Worm (Caenorhabditis elegans) whole organism, L3 larva: ENCODE results near the gene agmo-1.

Experiments used
- R02D3.7 ChIP-seq: fragments of 150-350 bp; optimal IDR thresholded peaks from 2 replicates; lab custom pipeline; 2014; ENCODE audit warnings: missing biosample characterization, missing genetic modification characterization
- ZK546.5 ChIP-seq: sonication (generic microtip); optimal IDR thresholded peaks from 2 replicates; lab custom pipeline; 2017; ENCODE audit warnings: missing biosample characterization, missing genetic modification characterization
- aly-2 ChIP-seq: fragments of 150-350 bp; optimal IDR thresholded peaks from 2 replicates; lab custom pipeline; 2014; ENCODE audit warnings: missing biosample characterization, missing genetic modification characterization
- ama-1 ChIP-seq: fragments of 150-350 bp; optimal IDR thresholded peaks from 2 replicates; lab custom pipeline; 2018
- ceh-82 ChIP-seq: fragments of 150-350 bp; optimal IDR thresholded peaks from 2 replicates; lab custom pipeline; 2014; ENCODE audit warnings: missing biosample characterization, missing genetic modification characterization
- ceh-9 ChIP-seq: sonication (generic microtip); optimal IDR thresholded peaks from 2 replicates; lab custom pipeline; 2018; ENCODE audit warnings: missing biosample characterization, missing genetic modification characterization
- daf-12 ChIP-seq: fragments of 150-350 bp; optimal IDR thresholded peaks from 2 replicates; lab custom pipeline; 2014; ENCODE audit warnings: missing biosample characterization, missing genetic modification reagents, missing genetic modification characterization
- egl-27 ChIP-seq: sonication (generic microtip); optimal IDR thresholded peaks from 4 replicates; lab custom pipeline; 2017; ENCODE audit warnings: missing biosample characterization, missing genetic modification reagents, missing genetic modification characterization
- egl-5 ChIP-seq: fragments of 150-350 bp; optimal IDR thresholded peaks from 2 replicates; lab custom pipeline; 2017; ENCODE audit warnings: missing biosample characterization, missing genetic modification reagents, missing genetic modification characterization, inconsistent platforms
- elt-1 ChIP-seq: fragments of 150-350 bp; optimal IDR thresholded peaks from 2 replicates; lab custom pipeline; 2014; ENCODE audit warnings: missing biosample characterization, missing genetic modification characterization
- elt-2 ChIP-seq: sonication (generic microtip); optimal IDR thresholded peaks from 2 replicates; lab custom pipeline; 2016; ENCODE audit warnings: missing genetic modification reagents, mild to moderate bottlenecking, missing genetic modification characterization, missing compliant biosample characterization
- elt-3 ChIP-seq, 3 experiments: fragments of 150-350 bp in 1 of 3; sonication (generic microtip) in 2 of 3; optimal IDR thresholded peaks; 2 replicates in 2 of 3; 4 replicates in 1 of 3; lab custom pipeline; 2014 to 2017; ENCODE audit warnings: missing biosample characterization in 3 of 3, missing genetic modification characterization in 3 of 3
- eor-1 ChIP-seq, 2 experiments: fragments of 150-350 bp; optimal IDR thresholded peaks; 2 replicates each; lab custom pipeline; 2014 to 2018; ENCODE audit warnings: missing biosample characterization in 2 of 2, missing genetic modification characterization in 2 of 2
- fkh-10 ChIP-seq: sonication (generic microtip); optimal IDR thresholded peaks from 2 replicates; lab custom pipeline; 2017; ENCODE audit warnings: missing biosample characterization, missing genetic modification reagents, missing genetic modification characterization
- fkh-2 ChIP-seq: fragments of 150-350 bp; optimal IDR thresholded peaks from 2 replicates; lab custom pipeline; 2014; ENCODE audit warnings: missing biosample characterization, missing genetic modification reagents, missing genetic modification characterization
- fos-1 ChIP-seq: fragments of 150-350 bp; optimal IDR thresholded peaks from 2 replicates; lab custom pipeline; 2014; ENCODE audit warnings: missing biosample characterization, missing genetic modification characterization
- hmg-11 ChIP-seq: sonication (generic microtip); optimal IDR thresholded peaks from 2 replicates; lab custom pipeline; 2016; ENCODE audit warnings: missing genetic modification characterization, missing compliant biosample characterization
- jun-1 ChIP-seq: fragments of 150-350 bp; optimal IDR thresholded peaks from 2 replicates; lab custom pipeline; 2014; ENCODE audit warnings: missing biosample characterization, missing genetic modification reagents, missing genetic modification characterization
- lin-15B ChIP-seq: fragments of 150-350 bp; optimal IDR thresholded peaks from 2 replicates; lab custom pipeline; 2014; ENCODE audit warnings: missing biosample characterization, missing genetic modification characterization
- mml-1 ChIP-seq: fragments of 150-350 bp; sonication (generic microtip); optimal IDR thresholded peaks from 3 replicates; lab custom pipeline; 2014; ENCODE audit warnings: missing biosample characterization, missing genetic modification characterization
- nfya-1 ChIP-seq: sonication (generic microtip); optimal IDR thresholded peaks from 2 replicates; lab custom pipeline; 2017; ENCODE audit warnings: missing genetic modification characterization, mild to moderate bottlenecking, missing compliant biosample characterization, antibody characterized with exemption, moderate library complexity; ENCODE audit not compliant: insufficient read depth
- nhr-11 ChIP-seq: fragments of 150-350 bp; optimal IDR thresholded peaks from 2 replicates; lab custom pipeline; 2014; ENCODE audit warnings: missing biosample characterization, missing genetic modification characterization
- nhr-23 ChIP-seq: fragments of 150-350 bp; optimal IDR thresholded peaks from 2 replicates; lab custom pipeline; 2014; ENCODE audit warnings: missing biosample characterization, missing genetic modification reagents, missing genetic modification characterization
- nhr-25 ChIP-seq: sonication (generic microtip); optimal IDR thresholded peaks from 2 replicates; lab custom pipeline; 2017; ENCODE audit warnings: missing biosample characterization, missing genetic modification characterization
- nhr-28 ChIP-seq: fragments of 150-350 bp; optimal IDR thresholded peaks from 2 replicates; lab custom pipeline; 2014; ENCODE audit warnings: missing biosample characterization, missing genetic modification characterization
- nhr-43 ChIP-seq: sonication (generic microtip); optimal IDR thresholded peaks from 2 replicates; lab custom pipeline; 2016; ENCODE audit warnings: mild to moderate bottlenecking, missing genetic modification characterization, missing compliant biosample characterization; ENCODE audit not compliant: poor library complexity, severe bottlenecking
- nhr-67 ChIP-seq: fragments of 150-350 bp; optimal IDR thresholded peaks from 2 replicates; lab custom pipeline; 2014; ENCODE audit warnings: missing biosample characterization, missing genetic modification characterization
- nhr-77 ChIP-seq: fragments of 150-350 bp; optimal IDR thresholded peaks from 2 replicates; lab custom pipeline; 2014; ENCODE audit warnings: missing biosample characterization, missing genetic modification characterization
- pha-4 ChIP-seq: fragments of 150-350 bp; optimal IDR thresholded peaks from 2 replicates; lab custom pipeline; 2014; ENCODE audit warnings: missing biosample characterization, missing genetic modification reagents, missing genetic modification characterization
- tbx-2 ChIP-seq: sonication (generic microtip); optimal IDR thresholded peaks from 2 replicates; lab custom pipeline; 2016; ENCODE audit warnings: mild to moderate bottlenecking, missing genetic modification characterization, missing compliant biosample characterization
- unc-62 ChIP-seq: fragments of 150-350 bp; sonication (generic microtip); optimal IDR thresholded peaks from 4 replicates; lab custom pipeline; 2014; ENCODE audit warnings: missing biosample characterization, missing genetic modification reagents, missing genetic modification characterization
- zag-1 ChIP-seq: fragments of 150-350 bp; optimal IDR thresholded peaks from 2 replicates; lab custom pipeline; 2014; ENCODE audit warnings: missing biosample characterization, missing genetic modification characterization

Gene agmo-1

DNA sequence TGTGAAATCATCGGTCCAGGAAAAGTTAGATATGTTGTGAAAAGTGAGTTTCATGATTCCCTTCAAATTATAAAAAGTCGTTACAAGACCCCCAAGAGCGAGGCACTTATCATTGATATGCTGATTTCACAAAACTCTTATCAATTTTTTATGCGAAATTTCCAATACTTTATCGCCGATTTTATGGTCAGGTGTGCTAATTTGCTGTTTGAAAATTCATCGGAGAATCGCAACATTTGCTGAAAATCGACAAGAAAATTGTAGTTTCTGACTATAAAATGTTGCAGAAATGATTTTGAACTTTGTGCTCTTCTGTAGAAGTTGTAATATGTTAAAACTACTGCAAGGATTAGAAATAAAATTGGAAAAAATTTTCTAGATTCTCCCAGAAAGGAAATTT lies 33.3 kb upstream of the agmo-1 start:
- TF ChIP-seq ama-1 (no peak), elt-2 (tag; lab: Kevin White, UChicago) (peak; percentile 64), tbx-2 (tag; lab: Kevin White, UChicago) (no peak)

DNA sequence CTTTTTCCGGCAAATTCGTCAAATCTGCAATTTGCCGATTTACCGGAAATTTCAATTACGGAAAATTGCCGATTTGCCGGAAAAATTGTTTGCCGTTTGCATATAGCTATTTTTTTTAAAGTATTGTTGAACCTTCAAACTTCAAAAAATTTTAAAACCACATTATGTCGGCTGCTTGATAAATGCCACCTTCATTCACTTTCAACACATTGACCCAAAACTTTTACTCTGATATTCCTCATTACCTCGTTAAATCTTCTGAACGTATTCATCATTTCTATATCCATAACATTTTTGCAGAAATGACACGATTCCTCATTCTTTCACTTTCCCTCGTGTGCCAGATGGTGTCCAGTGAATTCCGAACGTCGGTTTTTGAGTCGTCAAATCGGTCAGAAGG lies 30.7 kb upstream of the agmo-1 start, which contains the start of gene Y37D8A.3:
Gene Y37D8A.3, plus strand, starts transcription at position 301 of the 400 bp plus-strand sequence.
- no peak for TF ChIP-seq elt-3 (tag; optimal IDR thresholded peaks at IDR 0.05; lab: Kevin White, UChicago)

DNA sequence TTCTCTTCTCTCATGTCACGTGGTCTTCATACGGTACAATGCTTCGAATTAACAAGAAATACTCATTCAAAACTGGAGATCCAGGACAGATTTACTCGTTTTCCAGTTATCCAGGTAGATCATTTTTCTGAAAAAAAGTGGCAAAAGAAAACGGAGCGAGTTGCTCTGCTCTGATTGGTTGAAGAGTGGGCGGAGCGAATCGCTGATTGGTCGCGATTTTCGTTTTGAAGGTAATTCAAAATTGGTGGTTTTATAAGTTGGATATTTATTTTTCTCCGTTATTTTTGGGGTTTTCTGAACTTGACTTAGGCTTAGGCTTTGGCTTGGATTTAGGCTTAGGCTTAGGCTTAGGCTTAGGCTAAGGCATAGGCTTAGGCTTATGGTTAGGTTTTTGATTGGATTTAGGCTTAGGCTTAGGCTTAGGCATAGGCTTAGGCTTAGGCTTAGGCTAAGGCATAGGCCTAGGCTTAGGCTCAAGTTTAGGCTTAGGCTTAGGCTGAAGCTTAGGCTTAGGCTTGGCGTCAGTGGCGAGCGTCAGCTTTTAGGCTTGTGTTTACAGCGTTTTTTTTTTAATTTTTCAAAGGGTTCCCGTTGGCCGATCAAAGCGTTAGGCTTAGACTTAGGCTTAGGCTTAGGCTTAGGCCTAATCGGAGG lies 24.4 kb upstream of the agmo-1 start:
- peak; percentile 71 for TF ChIP-seq nfya-1 (tag; lab: Kevin White, UChicago)
- TF ChIP-seq egl-5 (tag; lab: Kevin White, UChicago) = no peak
- no peak for TF ChIP-seq aly-2 (tag; lab: Kevin White, UChicago)
- no peak for TF ChIP-seq unc-62 (GFP tag; lab: Kevin White, UChicago)
- no peak for TF ChIP-seq fkh-10 (GFP tag; lab: Kevin White, UChicago)
- no peak for TF ChIP-seq elt-2 (tag; lab: Kevin White, UChicago)
- TF ChIP-seq, all 47 proteins: peak for 1

DNA sequence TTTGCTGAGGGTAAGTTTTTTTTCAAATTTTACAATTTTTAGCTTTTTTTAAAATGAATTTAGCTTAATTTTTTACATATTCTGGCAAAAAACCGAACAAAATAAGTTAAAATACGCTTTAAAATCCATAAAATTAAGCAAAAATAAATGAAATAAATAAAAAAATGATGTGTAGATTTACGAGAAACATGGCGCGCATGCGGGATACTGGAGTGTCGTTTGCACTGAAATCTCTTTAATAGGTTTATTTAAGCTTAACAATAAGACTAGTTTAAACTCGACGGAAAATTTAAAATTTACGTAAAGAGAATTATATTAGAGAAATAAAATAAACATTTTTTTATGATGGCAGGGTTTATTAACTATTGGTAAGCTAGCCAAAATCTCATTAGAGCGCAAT lies 23.0 kb upstream of the agmo-1 start:
- TF ChIP-seq elt-1 (no peak), daf-12 (tag; lab: Kevin White, UChicago) (no peak), nfya-1 (tag; lab: Kevin White, UChicago) (peak; percentile 33), jun-1 (tag; lab: Kevin White, UChicago) (no peak), pha-4 (tag; lab: Kevin White, UChicago) (peak; percentile 31), R02D3.7 (peak; percentile 46), nhr-11 (no peak), hmg-11 (tag; lab: Kevin White, UChicago) (no peak), lin-15B (peak; percentile 39)

DNA sequence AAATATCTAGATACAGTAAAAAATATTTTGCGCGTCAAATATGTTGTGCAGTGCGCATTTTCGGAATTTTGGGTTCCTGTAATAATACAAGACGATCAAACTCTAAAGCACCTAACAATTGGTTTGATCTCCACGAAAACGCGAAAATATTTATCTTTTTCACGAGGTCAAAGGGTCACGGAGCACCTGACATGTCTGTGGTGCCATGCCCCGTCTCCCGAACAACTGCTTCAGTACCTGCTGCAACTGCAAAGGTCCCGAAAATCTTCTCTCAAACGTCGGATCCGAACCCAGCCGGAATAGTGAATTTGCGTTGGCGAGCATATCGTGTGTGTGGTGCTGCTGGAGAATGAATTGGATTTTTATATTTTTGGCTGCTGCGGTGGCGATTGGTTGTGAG lies 21.5 kb upstream of the agmo-1 start, which contains the start of the genes Y37D8A.2 and Y37D8A.25:
Gene Y37D8A.2, plus strand, starts transcription at position 285 of the 400 bp plus-strand sequence.
Gene Y37D8A.25, minus strand, starts transcription at position 345 of the 400 bp plus-strand sequence.
- TF ChIP-seq nfya-1 (tag; lab: Kevin White, UChicago) = peak; percentile 8
- no peak for TF ChIP-seq pha-4 (tag; lab: Kevin White, UChicago)

DNA sequence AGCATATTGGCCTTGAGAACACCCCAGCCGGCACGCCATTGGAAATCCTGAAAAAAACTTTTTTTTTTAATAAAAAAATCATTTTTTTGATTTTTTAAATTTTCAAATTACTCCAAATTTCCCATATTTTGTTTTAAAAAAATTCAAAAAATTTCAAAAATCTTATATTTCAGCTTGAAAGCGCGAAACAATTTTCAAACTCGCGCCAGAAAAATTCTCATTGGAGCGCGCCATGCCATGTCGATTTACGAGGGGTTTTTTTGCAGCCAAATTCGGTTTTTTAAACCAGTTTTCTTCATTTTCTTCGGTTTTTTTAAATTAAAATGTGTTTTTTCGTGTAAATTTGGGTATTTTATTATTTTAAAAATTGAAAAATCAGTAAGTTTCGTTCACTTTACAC lies 20.8 kb upstream of the agmo-1 start:
- TF ChIP-seq nhr-77 (tag; lab: Kevin White, UChicago) (no peak), nfya-1 (tag; lab: Kevin White, UChicago) (no peak), elt-2 (tag; lab: Kevin White, UChicago) (no peak), nhr-67 (no peak), nhr-43 (tag; lab: Kevin White, UChicago) (no peak), ceh-9 (tag; lab: Kevin White, UChicago) (no peak), tbx-2 (tag; lab: Kevin White, UChicago) (no peak), fkh-2 (tag; lab: Kevin White, UChicago) (no peak), nhr-23 (no peak), nhr-28 (tag; lab: Kevin White, UChicago) (no peak), egl-27 (tag; lab: Kevin White, UChicago) (no peak), unc-62 (GFP tag; lab: Kevin White, UChicago) (no peak), pha-4 (tag; lab: Kevin White, UChicago) (no peak), eor-1 (tag; optimal IDR thresholded peaks at IDR 0.05; lab: Kevin White, UChicago) (no peak)

DNA sequence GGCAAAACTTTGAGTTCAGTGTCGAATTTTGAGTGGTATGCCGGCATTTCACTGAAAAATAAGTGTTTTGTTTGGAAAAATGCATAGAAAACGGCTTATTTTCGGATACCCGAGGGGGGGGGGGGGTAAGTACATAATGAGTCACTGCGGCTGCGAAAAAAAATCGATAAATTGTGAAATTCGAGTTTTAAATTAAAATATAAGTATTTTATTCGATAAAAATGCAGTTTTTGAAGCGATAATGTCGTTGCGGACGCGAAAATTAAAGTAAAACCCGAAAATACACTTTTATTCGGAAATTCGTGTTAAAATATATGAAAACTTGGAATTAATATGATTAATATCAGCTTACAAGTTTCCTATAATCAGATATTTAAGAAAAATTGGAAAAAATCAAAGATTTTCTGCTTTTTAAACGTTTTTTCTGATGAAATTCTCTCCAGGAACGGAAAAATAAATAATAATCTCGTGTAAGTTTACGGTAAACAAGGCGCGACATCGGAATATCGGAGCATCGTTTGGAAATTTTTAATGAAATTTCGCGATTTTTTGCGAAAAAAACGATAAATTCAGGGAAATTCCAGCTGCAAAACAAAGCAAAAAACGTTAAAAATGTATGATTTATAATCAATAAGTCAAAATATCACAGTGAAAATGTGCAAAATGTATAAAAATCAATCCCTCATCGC lies 19.8 kb upstream of the agmo-1 start, which contains the start of gene arx-5:
Gene arx-5, minus strand, starts transcription at position 51 of the 689 bp plus-strand sequence.
- TF ChIP-seq eor-1 (tag; optimal IDR thresholded peaks at IDR 0.05; lab: Kevin White, UChicago) (no peak), elt-2 (tag; lab: Kevin White, UChicago) (no peak), ceh-82 (tag; lab: Kevin White, UChicago) (no peak), nhr-25 (tag; lab: Kevin White, UChicago) (no peak), lin-15B (peak; percentile 46), fos-1 (tag; lab: Kevin White, UChicago) (no peak), nhr-11 (no peak), ama-1 (no peak), mml-1 (no peak), pha-4 (tag; lab: Kevin White, UChicago) (peak; percentile 62), ZK546.5 (tag; lab: Kevin White, UChicago) (no peak), hmg-11 (tag; lab: Kevin White, UChicago) (peak; percentile 6), ceh-9 (tag; lab: Kevin White, UChicago) (no peak), nfya-1 (tag; lab: Kevin White, UChicago) (peak; percentile 38), zag-1 (tag; lab: Kevin White, UChicago) (no peak), R02D3.7 (peak; percentile 88)
